Worm (Caenorhabditis elegans): ENCODE data around the gene grl-22.

Gene grl-22

ce11 chrIII:5421406-5421805 is 7.6 kb upstream of the grl-22 start:
- TF ChIP-seq F16B12.6 (tag; optimal IDR thresholded peaks at IDR 0.05), result no peak
- TF ChIP-seq swsn-7 (tag; optimal IDR thresholded peaks at IDR 0.05), result no peak
- peak; percentile 22 for TF ChIP-seq nhr-20 (tag; optimal IDR thresholded peaks at IDR 0.05)
- TF ChIP-seq unc-86 (tag; optimal IDR thresholded peaks at IDR 0.05), result no peak
- peak in 1 of 3 experiments; percentile 4 for TF ChIP-seq dpl-1 (GFP tag; optimal IDR thresholded peaks at IDR 0.05)
- peak in 1 of 2 experiments; percentile 16 for TF ChIP-seq efl-1 (optimal IDR thresholded peaks at IDR 0.05)
- TF ChIP-seq efl-1 (GFP tag; optimal IDR thresholded peaks at IDR 0.05 in 1 of 2), result no peak
- TF ChIP-seq jun-1 (tag; optimal IDR thresholded peaks at IDR 0.05), result no peak
- TF ChIP-seq mdl-1 (tag; optimal IDR thresholded peaks at IDR 0.05), result peak in 1 of 2 experiments; percentile 40
- peak in 2 of 6 experiments; percentile 10 to 33 for TF ChIP-seq elt-3 (tag; optimal IDR thresholded peaks at IDR 0.05)
- TF ChIP-seq nhr-90 (tag; optimal IDR thresholded peaks at IDR 0.05; ENCODE audit: poor library complexity), result peak; percentile 10
- TF ChIP-seq tbx-2 (tag; optimal IDR thresholded peaks at IDR 0.05), result no peak
- TF ChIP-seq dsc-1 (tag; optimal IDR thresholded peaks at IDR 0.05), result peak; percentile 36
- peak; percentile 59 for TF ChIP-seq nhr-71 (tag; optimal IDR thresholded peaks at IDR 0.05)
- TF ChIP-seq elt-2 (tag; optimal IDR thresholded peaks at IDR 0.05), result peak; percentile 11
- TF ChIP-seq skn-1 (tag; optimal IDR thresholded peaks at IDR 0.05), result no peak
- no peak for TF ChIP-seq ces-1 (GFP tag; optimal IDR thresholded peaks at IDR 0.05)
- no peak for TF ChIP-seq hlh-4 (tag; optimal IDR thresholded peaks at IDR 0.05)
- no peak for TF ChIP-seq isw-1 (GFP tag; IDR thresholded peaks at IDR 0.05)
- no peak for TF ChIP-seq nhr-11 (tag; optimal IDR thresholded peaks at IDR 0.05)
- TF ChIP-seq hpl-2 (GFP tag; optimal IDR thresholded peaks at IDR 0.05), result no peak
- TF ChIP-seq nhr-19 (GFP tag; conservative IDR thresholded peaks at IDR 0.05), result 0 out of 2 replicates have a peak, but pooled peaks have one; percentile 13
- TF ChIP-seq unc-130 (tag; optimal IDR thresholded peaks at IDR 0.05), result no peak
- peak; percentile 93 for TF ChIP-seq blmp-1 (tag; optimal IDR thresholded peaks at IDR 0.05)
- peak; percentile 51 for TF ChIP-seq snu-23 (GFP tag; optimal IDR thresholded peaks at IDR 0.05)
- peak in 1 of 2 experiments; percentile 36 for TF ChIP-seq lsy-2 (tag; optimal IDR thresholded peaks at IDR 0.05)
- TF ChIP-seq lin-14 (GFP tag; optimal IDR thresholded peaks at IDR 0.05), result peak; percentile 73
- TF ChIP-seq ztf-4 (tag; optimal IDR thresholded peaks at IDR 0.05), result no peak
- peak in 1 of 2 experiments; percentile 21 for TF ChIP-seq lin-35 (GFP tag; optimal IDR thresholded peaks at IDR 0.05)
- no peak for TF ChIP-seq mef-2 (tag; optimal IDR thresholded peaks at IDR 0.05)
- TF ChIP-seq rnt-1 (tag; optimal IDR thresholded peaks at IDR 0.05), result peak; percentile 70
- TF ChIP-seq unc-98 (GFP tag; IDR thresholded peaks at IDR 0.05), result no peak
- no peak for TF ChIP-seq nhr-47 (tag; optimal IDR thresholded peaks at IDR 0.05)

ce11 chrIII:5420276-5420675 is 6.5 kb upstream of the grl-22 start:
- TF ChIP-seq efl-1 (optimal IDR thresholded peaks at IDR 0.05), result no peak
- peak in 1 of 2 experiments; percentile 28 for TF ChIP-seq efl-1 (GFP tag; optimal IDR thresholded peaks at IDR 0.05 in 1 of 2)
- peak; percentile 50 for TF ChIP-seq elt-2 (tag; optimal IDR thresholded peaks at IDR 0.05)
- TF ChIP-seq lin-14 (GFP tag; optimal IDR thresholded peaks at IDR 0.05), result no peak
- TF ChIP-seq alr-1 (tag; optimal IDR thresholded peaks at IDR 0.05; ENCODE audit: borderline replicate concordance), result no peak
- no peak for TF ChIP-seq F16B12.6 (tag; optimal IDR thresholded peaks at IDR 0.05)
- TF ChIP-seq ceh-90 (tag; optimal IDR thresholded peaks at IDR 0.05), result no peak
- no peak for TF ChIP-seq ceh-8 (GFP tag; optimal IDR thresholded peaks at IDR 0.05)
- TF ChIP-seq zip-4 (GFP tag; optimal IDR thresholded peaks at IDR 0.05), result no peak
- TF ChIP-seq unc-86 (tag; optimal IDR thresholded peaks at IDR 0.05), result no peak
- no peak for TF ChIP-seq nhr-12 (tag; optimal IDR thresholded peaks at IDR 0.05)
- TF ChIP-seq ces-1 (GFP tag; optimal IDR thresholded peaks at IDR 0.05), result no peak
- TF ChIP-seq unc-130 (tag; optimal IDR thresholded peaks at IDR 0.05), result no peak
- TF ChIP-seq lin-39 (tag; optimal IDR thresholded peaks at IDR 0.05), result no peak
- peak in 1 of 2 experiments; percentile 23 for TF ChIP-seq lin-35 (GFP tag; optimal IDR thresholded peaks at IDR 0.05)
- TF ChIP-seq jun-1 (tag; optimal IDR thresholded peaks at IDR 0.05), result no peak
- no peak for TF ChIP-seq rnt-1 (tag; optimal IDR thresholded peaks at IDR 0.05)
- TF ChIP-seq nhr-28 (tag; optimal IDR thresholded peaks at IDR 0.05), result no peak

Measured in whole organism, L1 larva.